Fruit fly (Drosophila melanogaster) S2 (cell line): ENCODE results near the gene CG14915.

Source experiments
- CG8478 ChIP-seq: fragments of >200 bp; optimal IDR thresholded peaks from 2 replicates; lab custom pipeline; 2018
- CTCF ChIP-seq, 2 experiments: fragments of >200 bp; optimal IDR thresholded peaks; 2 replicates each; lab custom pipeline; 2018

CG14915 gene

dm6 chr2L:11070862-11071261 is at the start of gene CG14915:
Gene CG14915 (plus strand): TSS chr2L:11071027.
- TF ChIP-seq CTCF (optimal IDR thresholded peaks at IDR 0.05; lab: Kevin White, UChicago): no peak
- no peak for TF ChIP-seq CG8478 (lab: Kevin White, UChicago)

- TF ChIP-seq CTCF (optimal IDR thresholded peaks at IDR 0.05; lab: Kevin White, UChicago) (no peak), CG8478 (lab: Kevin White, UChicago) (no peak)
These were observed 49.2 kb upstream of the CG14915 start for dm6 chr2L:11021606-11022005.

dm6 chr2L:11022804-11023203 is 48.0 kb upstream of the CG14915 start:
- TF ChIP-seq CG8478 (lab: Kevin White, UChicago): no peak
- TF ChIP-seq CTCF (optimal IDR thresholded peaks at IDR 0.05; lab: Kevin White, UChicago): no peak

- TF ChIP-seq CTCF (optimal IDR thresholded peaks at IDR 0.05; lab: Kevin White, UChicago) (no peak), CG8478 (lab: Kevin White, UChicago) (no peak)
These were observed 47.0 kb upstream of the CG14915 start for dm6 chr2L:11023875-11024274.

dm6 chr2L:11027213-11027612 is 43.6 kb upstream of the CG14915 start:
- TF ChIP-seq CTCF (optimal IDR thresholded peaks at IDR 0.05; lab: Kevin White, UChicago): no peak
- TF ChIP-seq CG8478 (lab: Kevin White, UChicago): no peak

dm6 chr2L:11027825-11028496 is 42.9 kb upstream of the CG14915 start:
- no peak for TF ChIP-seq CTCF (optimal IDR thresholded peaks at IDR 0.05; lab: Kevin White, UChicago)
- no peak for TF ChIP-seq CG8478 (lab: Kevin White, UChicago)

dm6 chr2L:11032285-11032970 is 38.4 kb upstream of the CG14915 start:
- TF ChIP-seq CG8478 (lab: Kevin White, UChicago) (no peak), CTCF (optimal IDR thresholded peaks at IDR 0.05; lab: Kevin White, UChicago) (no peak)

dm6 chr2L:11034495-11034894 is 36.3 kb upstream of the CG14915 start, which contains the start of gene CG18666:
Gene CG18666 (plus strand): TSS chr2L:11034795.
- TF ChIP-seq CG8478 (lab: Kevin White, UChicago) (no peak), CTCF (optimal IDR thresholded peaks at IDR 0.05; lab: Kevin White, UChicago) (no peak)

dm6 chr2L:11037583-11038517 is 33.0 kb upstream of the CG14915 start:
- TF ChIP-seq CG8478 (lab: Kevin White, UChicago): no peak

dm6 chr2L:11038918-11039317 is 31.9 kb upstream of the CG14915 start:
- TF ChIP-seq CG8478 (lab: Kevin White, UChicago) (no peak), CTCF (optimal IDR thresholded peaks at IDR 0.05; lab: Kevin White, UChicago) (no peak)

- TF ChIP-seq CG8478 (lab: Kevin White, UChicago): no peak
- TF ChIP-seq CTCF (optimal IDR thresholded peaks at IDR 0.05; lab: Kevin White, UChicago): no peak
These were observed 31.2 kb upstream of the CG14915 start for dm6 chr2L:11039548-11040144.

- TF ChIP-seq CG8478 (lab: Kevin White, UChicago): no peak
- TF ChIP-seq CTCF (optimal IDR thresholded peaks at IDR 0.05; lab: Kevin White, UChicago): no peak
These were observed 29.8 kb upstream of the CG14915 start for dm6 chr2L:11041074-11041473.

dm6 chr2L:11041785-11042184 is 29.0 kb upstream of the CG14915 start:
- TF ChIP-seq CG8478 (lab: Kevin White, UChicago) (no peak), CTCF (optimal IDR thresholded peaks at IDR 0.05; lab: Kevin White, UChicago) (no peak)
